Fruit fly (Drosophila melanogaster) whole organism, prepupa: ENCODE results near the gene CG31253.

ENCODE experiments used
- CG32006 ChIP-seq: fragments of 200-800 bp; sonication (Bioruptor generic); optimal IDR thresholded peaks from 3 replicates; lab custom pipeline; 2017; ENCODE audit warnings: missing biosample characterization, mild to moderate bottlenecking, missing genetic modification characterization
- CG6854 ChIP-seq: fragments of 200-800 bp; sonication (Bioruptor generic); optimal IDR thresholded peaks from 2 replicates; lab custom pipeline; 2017; ENCODE audit warnings: missing biosample characterization, mild to moderate bottlenecking, missing genetic modification characterization
- CG8119 ChIP-seq: fragments of 200-800 bp; sonication (Bioruptor generic); IDR thresholded peaks from 3 replicates; pipeline ENCODE4 v1.3.6; 2022; ENCODE audit warnings: missing biosample characterization, missing genetic modification characterization
- CG8632 ChIP-seq: fragments of 200-800 bp; sonication (Bioruptor generic); optimal IDR thresholded peaks from 3 replicates; lab custom pipeline; 2016; ENCODE audit warnings: missing biosample characterization, missing genetic modification characterization
- CG9139 ChIP-seq: fragments of 200-800 bp; sonication (Bioruptor generic); optimal IDR thresholded peaks from 3 replicates; lab custom pipeline; 2017; ENCODE audit warnings: missing biosample characterization, mild to moderate bottlenecking, missing genetic modification characterization
- Eip78C ChIP-seq: fragments of 200-800 bp; sonication (Bioruptor generic); peaks from one replicate; lab custom pipeline; 2016; ENCODE audit warnings: missing biosample characterization, missing genetic modification characterization
- Ets21C ChIP-seq: fragments of 200-800 bp; sonication (Bioruptor generic); optimal IDR thresholded peaks from 3 replicates; lab custom pipeline; 2016; ENCODE audit warnings: missing biosample characterization, missing genetic modification characterization
- Hr39 ChIP-seq: fragments of 200-800 bp; sonication (Bioruptor generic); optimal IDR thresholded peaks from 2 replicates; lab custom pipeline; 2016; ENCODE audit warnings: missing biosample characterization, missing genetic modification characterization
- Hr4 ChIP-seq: fragments of 200-800 bp; sonication (Bioruptor generic); optimal IDR thresholded peaks from 3 replicates; lab custom pipeline; 2016; ENCODE audit warnings: missing biosample characterization, missing genetic modification characterization
- OdsH ChIP-seq: fragments of 200-800 bp; sonication (Bioruptor generic); optimal IDR thresholded peaks from 3 replicates; lab custom pipeline; 2016; ENCODE audit warnings: missing biosample characterization, missing genetic modification characterization

DNA sequence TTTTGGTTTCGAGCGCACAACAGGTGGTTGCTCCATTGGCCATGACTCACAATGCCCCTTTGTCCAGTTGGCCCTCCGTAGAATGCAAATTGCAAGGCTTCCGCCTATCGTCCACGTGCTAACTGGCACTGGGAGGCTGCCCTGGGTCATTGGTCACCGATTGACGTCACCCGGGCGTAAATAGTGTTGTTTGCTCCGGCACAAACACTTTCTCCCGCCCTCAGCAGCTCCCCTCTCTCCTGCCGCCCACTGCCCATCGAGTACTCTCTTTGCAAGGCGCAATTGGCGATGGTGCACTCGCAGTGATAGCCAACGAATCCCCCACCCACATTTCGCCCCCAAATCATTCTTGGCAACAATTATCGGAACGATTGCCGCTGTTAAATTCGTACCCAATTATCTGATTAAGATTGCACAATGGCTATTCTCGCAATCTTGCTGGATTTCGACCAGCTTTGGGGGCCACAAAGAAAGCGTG, 33.6 kb downstream of the CG31253 start:
- no peak for TF ChIP-seq CG6854 (GFP tag; lab: Kevin White, UChicago)
- TF ChIP-seq Ets21C (GFP tag; lab: Kevin White, UChicago) = no peak
- TF ChIP-seq CG32006 (GFP tag; lab: Kevin White, UChicago) = no peak
- no peak for TF ChIP-seq CG8119 (GFP tag; lab: Robert Waterston, UW)
- TF ChIP-seq Hr39 (GFP tag; lab: Kevin White, UChicago) = no peak
- TF ChIP-seq CG8632 (GFP tag; lab: Kevin White, UChicago) = no peak
- TF ChIP-seq CG9139 (GFP tag; lab: Kevin White, UChicago) = no peak
- TF ChIP-seq OdsH (GFP tag; lab: Kevin White, UChicago) = no peak
- TF ChIP-seq Hr4 (GFP tag; lab: Kevin White, UChicago) = no peak
- no peak for TF ChIP-seq Eip78C
